Worm (Caenorhabditis elegans) whole organism, early embryonic: ENCODE data around the gene ctf-4.

Experiments used
- B0310.2 ChIP-seq: sonication (generic microtip); optimal IDR thresholded peaks from 2 replicates; lab custom pipeline; 2016; ENCODE audit warnings: mild to moderate bottlenecking, missing genetic modification characterization, missing compliant biosample characterization
- F13C5.2 ChIP-seq: sonication (generic microtip); optimal IDR thresholded peaks from 2 replicates; lab custom pipeline; 2017; ENCODE audit warnings: mild to moderate bottlenecking, missing genetic modification characterization, inconsistent platforms, missing compliant biosample characterization
- aly-1 ChIP-seq: sonication (generic microtip); optimal IDR thresholded peaks from 2 replicates; lab custom pipeline; 2016; ENCODE audit warnings: missing genetic modification characterization, missing compliant biosample characterization
- ama-1 ChIP-seq: fragments of 150-350 bp; optimal IDR thresholded peaks from 2 replicates; lab custom pipeline; 2014
- ceh-13 ChIP-seq: fragments of 200-800 bp; sonication (Bioruptor generic); optimal IDR thresholded peaks from 2 replicates; lab custom pipeline; 2018; ENCODE audit warnings: mild to moderate bottlenecking, missing genetic modification characterization, missing compliant biosample characterization
- ceh-36 ChIP-seq: sonication (generic microtip); optimal IDR thresholded peaks from 2 replicates; lab custom pipeline; 2016; ENCODE audit warnings: missing genetic modification characterization, inconsistent platforms, missing compliant biosample characterization
- ets-7 ChIP-seq: sonication (generic microtip); optimal IDR thresholded peaks from 2 replicates; lab custom pipeline; 2016; ENCODE audit warnings: missing genotype, missing genetic modification characterization, missing compliant biosample characterization
- flt-1 ChIP-seq: fragments of 200-800 bp; sonication (Bioruptor generic); IDR thresholded peaks from 2 replicates; pipeline ENCODE4 v1.3.6; 2022; ENCODE audit warnings: missing genetic modification characterization, missing compliant biosample characterization
- hmbx-1 ChIP-seq: sonication (generic microtip); optimal IDR thresholded peaks from 2 replicates; lab custom pipeline; 2016; ENCODE audit warnings: mild to moderate bottlenecking, missing genetic modification characterization, missing compliant biosample characterization
- hmg-4 ChIP-seq: fragments of 200-800 bp; sonication (Bioruptor generic); optimal IDR thresholded peaks from 2 replicates; lab custom pipeline; 2018; ENCODE audit warnings: mild to moderate bottlenecking, missing genetic modification characterization, missing compliant biosample characterization
- hnd-1 ChIP-seq: sonication (generic microtip); optimal IDR thresholded peaks from 2 replicates; lab custom pipeline; 2016; ENCODE audit warnings: missing genetic modification characterization, missing compliant biosample characterization
- pes-1 ChIP-seq: fragments of 200-800 bp; sonication (Bioruptor generic); IDR thresholded peaks from 2 replicates; pipeline ENCODE4 v1.3.6; 2022; ENCODE audit warnings: missing genetic modification reagents, missing genetic modification characterization, missing compliant biosample characterization
- scrt-1 ChIP-seq: fragments of 200-800 bp; sonication (Bioruptor generic); IDR thresholded peaks from 2 replicates; pipeline ENCODE4 v1.3.6; 2022; ENCODE audit warnings: missing genetic modification characterization, missing compliant biosample characterization
- sea-1 ChIP-seq: fragments of 200-800 bp; sonication (Bioruptor generic); conservative IDR thresholded peaks from 2 replicates; pipeline ENCODE4 v1.3.6; 2022; ENCODE audit warnings: missing genetic modification characterization, missing compliant biosample characterization
- tbx-11 ChIP-seq: fragments of 200-800 bp; sonication (Bioruptor generic); IDR thresholded peaks from 2 replicates; pipeline ENCODE4 v1.3.6; 2022; ENCODE audit warnings: missing genetic modification characterization, missing compliant biosample characterization
- tbx-37 ChIP-seq: fragments of 200-800 bp; sonication (Bioruptor generic); conservative IDR thresholded peaks from 2 replicates; pipeline ENCODE4 v1.3.6; 2022; ENCODE audit warnings: missing genetic modification reagents, missing genetic modification characterization, missing compliant biosample characterization
- tra-4 ChIP-seq: sonication (generic microtip); optimal IDR thresholded peaks from 2 replicates; lab custom pipeline; 2017; ENCODE audit warnings: missing genetic modification characterization, missing compliant biosample characterization

Gene ctf-4

ce11 chrV:11007651-11008050, 42.3 kb upstream of the ctf-4 start:
- TF ChIP-seq hmbx-1 (no peak), ama-1 (no peak), tra-4 (tag; lab: Kevin White, UChicago) (no peak), F13C5.2 (tag; lab: Kevin White, UChicago) (no peak), tbx-37 (GFP tag; lab: Robert Waterston, UW) (no peak), flt-1 (GFP tag; lab: Robert Waterston, UW) (no peak)

ce11 chrV:11004094-11004493, 38.8 kb upstream of the ctf-4 start:
- TF ChIP-seq tbx-37 (GFP tag; lab: Robert Waterston, UW): no peak
- TF ChIP-seq F13C5.2 (tag; lab: Kevin White, UChicago): no peak
- TF ChIP-seq ceh-36: no peak
- no peak for TF ChIP-seq hmg-4
- TF ChIP-seq flt-1 (GFP tag; lab: Robert Waterston, UW): no peak
- TF ChIP-seq sea-1 (GFP tag; lab: Robert Waterston, UW): no peak
- TF ChIP-seq pes-1 (GFP tag; lab: Robert Waterston, UW): no peak
- TF ChIP-seq ama-1: no peak
- TF ChIP-seq ets-7 (tag; lab: Kevin White, UChicago): no peak

- TF ChIP-seq aly-1 (tag; lab: Kevin White, UChicago) (no peak), sea-1 (GFP tag; lab: Robert Waterston, UW) (no peak)
Measured at ce11 chrV:11002434-11002833, 37.1 kb upstream of the ctf-4 start, which contains the start of gene F53B7.4. Gene F53B7.4 (minus strand): TSS chrV:11002534.

- TF ChIP-seq aly-1 (tag; lab: Kevin White, UChicago) (no peak), F13C5.2 (tag; lab: Kevin White, UChicago) (peak; percentile 23)
Measured at ce11 chrV:11000650-11001049, 35.3 kb upstream of the ctf-4 start, which contains the start of gene isy-1. Gene isy-1 (minus strand): TSS chrV:11000699.

- TF ChIP-seq aly-1 (tag; lab: Kevin White, UChicago) (no peak), F13C5.2 (tag; lab: Kevin White, UChicago) (no peak)
Measured at ce11 chrV:10998797-10999196, 33.5 kb upstream of the ctf-4 start, which contains the start of gene F53B7.7. Gene F53B7.7 (plus strand): TSS chrV:10999097.

ce11 chrV:10991789-10992188, 26.4 kb upstream of the ctf-4 start, which contains the start of gene frpr-9:
Gene frpr-9 (plus strand): TSS chrV:10992089.
- TF ChIP-seq sea-1 (GFP tag; lab: Robert Waterston, UW) (no peak), tbx-37 (GFP tag; lab: Robert Waterston, UW) (no peak), aly-1 (tag; lab: Kevin White, UChicago) (no peak), hmg-4 (no peak), tbx-11 (GFP tag; lab: Robert Waterston, UW) (no peak), hnd-1 (tag; lab: Kevin White, UChicago) (no peak), ama-1 (no peak), hmbx-1 (no peak)

- TF ChIP-seq sea-1 (GFP tag; lab: Robert Waterston, UW): no peak
- TF ChIP-seq ets-7 (tag; lab: Kevin White, UChicago): no peak
- TF ChIP-seq tra-4 (tag; lab: Kevin White, UChicago): no peak
- no peak for TF ChIP-seq scrt-1 (GFP tag; lab: Robert Waterston, UW)
- no peak for TF ChIP-seq aly-1 (tag; lab: Kevin White, UChicago)
- TF ChIP-seq ceh-13 (GFP tag; lab: Kevin White, UChicago): no peak
- TF ChIP-seq hmbx-1: no peak
Measured at ce11 chrV:10981113-10981512, 15.8 kb upstream of the ctf-4 start, which contains the start of gene fig-1. Gene fig-1 (minus strand): TSS chrV:10981213.

ce11 chrV:10975091-10975490, 9.8 kb upstream of the ctf-4 start:
- TF ChIP-seq ceh-13 (GFP tag; lab: Kevin White, UChicago) (no peak), hmg-4 (no peak), ceh-36 (no peak), F13C5.2 (tag; lab: Kevin White, UChicago) (no peak), hnd-1 (tag; lab: Kevin White, UChicago) (no peak), tra-4 (tag; lab: Kevin White, UChicago) (no peak), tbx-11 (GFP tag; lab: Robert Waterston, UW) (no peak), aly-1 (tag; lab: Kevin White, UChicago) (no peak), hmbx-1 (no peak), ama-1 (no peak), sea-1 (GFP tag; lab: Robert Waterston, UW) (no peak), pes-1 (GFP tag; lab: Robert Waterston, UW) (no peak)

ce11 chrV:10970930-10971329, 5.6 kb upstream of the ctf-4 start:
- TF ChIP-seq ama-1: no peak

ce11 chrV:10970070-10970469, 4.7 kb upstream of the ctf-4 start, which contains the start of gene F17C11.22:
Gene F17C11.22 (minus strand): TSS chrV:10970170.
- TF ChIP-seq flt-1 (GFP tag; lab: Robert Waterston, UW) (no peak), hnd-1 (tag; lab: Kevin White, UChicago) (no peak), aly-1 (tag; lab: Kevin White, UChicago) (no peak), tra-4 (tag; lab: Kevin White, UChicago) (no peak), ama-1 (no peak), F13C5.2 (tag; lab: Kevin White, UChicago) (no peak), B0310.2 (tag; lab: Kevin White, UChicago) (no peak), sea-1 (GFP tag; lab: Robert Waterston, UW) (no peak), ets-7 (tag; lab: Kevin White, UChicago) (no peak), pes-1 (GFP tag; lab: Robert Waterston, UW) (no peak), hmg-4 (no peak), ceh-13 (GFP tag; lab: Kevin White, UChicago) (no peak)
